Worm (Caenorhabditis elegans) whole organism, midembryonic: Measurements from ENCODE around the gene fil-1.

Experiments used
- T22C8.4 ChIP-seq: fragments of 200-800 bp; sonication (Bioruptor generic); IDR thresholded peaks from 2 replicates; pipeline ENCODE4 v1.3.6; 2022; ENCODE audit warnings: missing genetic modification characterization, missing compliant biosample characterization
- cog-1 ChIP-seq: sonication (generic microtip); optimal IDR thresholded peaks from 2 replicates; lab custom pipeline; 2016; ENCODE audit warnings: missing genetic modification characterization, missing compliant biosample characterization
- flt-1 ChIP-seq: fragments of 200-800 bp; sonication (Bioruptor generic); IDR thresholded peaks from 2 replicates; pipeline ENCODE4 v1.3.6; 2022; ENCODE audit warnings: missing genetic modification characterization, missing compliant biosample characterization
- klf-2 ChIP-seq: fragments of 200-800 bp; sonication (Bioruptor generic); conservative IDR thresholded peaks from 2 replicates; pipeline ENCODE4 v1.3.6; 2022; ENCODE audit warnings: missing genetic modification reagents, missing genetic modification characterization, missing compliant biosample characterization
- ref-1 ChIP-seq: fragments of 200-800 bp; sonication (Bioruptor generic); conservative IDR thresholded peaks from 2 replicates; pipeline ENCODE4 v1.3.6; 2022; ENCODE audit warnings: missing genetic modification reagents, missing genetic modification characterization, missing compliant biosample characterization
- tab-1 ChIP-seq: fragments of 200-800 bp; sonication (Bioruptor generic); IDR thresholded peaks from 2 replicates; pipeline ENCODE4 v1.3.6; 2022; ENCODE audit warnings: missing genetic modification characterization, missing compliant biosample characterization
- ztf-23 ChIP-seq: fragments of 200-800 bp; sonication (Bioruptor generic); IDR thresholded peaks from 2 replicates; pipeline ENCODE4 v1.3.6; 2022; ENCODE audit warnings: missing genetic modification reagents, missing genetic modification characterization, missing compliant biosample characterization
- ztf-29 ChIP-seq: fragments of 200-800 bp; sonication (Bioruptor generic); IDR thresholded peaks from 2 replicates; pipeline ENCODE4 v1.3.6; 2022; ENCODE audit warnings: missing genetic modification reagents, missing genetic modification characterization, missing compliant biosample characterization

ce11 chrV:14949477-14949876 lies 44.2 kb upstream of the fil-1 start, which contains the start of gene hil-1:
- no peak for TF ChIP-seq flt-1 (GFP tag; lab: Robert Waterston, UW)
- no peak for TF ChIP-seq cog-1 (tag; lab: Kevin White, UChicago)
- TF ChIP-seq ztf-23 (GFP tag; lab: Robert Waterston, UW), result no peak
- TF ChIP-seq klf-2 (GFP tag; lab: Robert Waterston, UW), result no peak
- TF ChIP-seq T22C8.4 (GFP tag; lab: Robert Waterston, UW), result no peak
- no peak for TF ChIP-seq ztf-29 (GFP tag; lab: Robert Waterston, UW)
- no peak for TF ChIP-seq tab-1 (GFP tag; lab: Robert Waterston, UW)
- TF ChIP-seq ref-1 (GFP tag; lab: Robert Waterston, UW), result no peak
